Worm (Caenorhabditis elegans) whole organism, late embryonic: ENCODE measurements around the gene clec-246.

ENCODE experiments used
- C08G9.2 ChIP-seq: sonication (generic microtip); optimal IDR thresholded peaks from 2 replicates; lab custom pipeline; 2016; ENCODE audit warnings: mild to moderate bottlenecking, missing genetic modification characterization, moderate library complexity, missing compliant biosample characterization
- K09A11.1 ChIP-seq: sonication (generic microtip); optimal IDR thresholded peaks from 2 replicates; lab custom pipeline; 2017; ENCODE audit warnings: antibody characterized with exemption, mild to moderate bottlenecking, missing genetic modification characterization, missing compliant biosample characterization; ENCODE audit not compliant: insufficient read depth
- ceh-19 ChIP-seq: fragments of 200-800 bp; sonication (Bioruptor generic); optimal IDR thresholded peaks from 2 replicates; lab custom pipeline; 2018; ENCODE audit warnings: mild to moderate bottlenecking, missing genetic modification characterization, missing compliant biosample characterization
- dve-1 ChIP-seq: sonication (generic microtip); optimal IDR thresholded peaks from 2 replicates; lab custom pipeline; 2017; ENCODE audit warnings: antibody characterized with exemption, mild to moderate bottlenecking, missing genetic modification characterization, missing compliant biosample characterization
- pag-3 ChIP-seq: sonication (generic microtip); optimal IDR thresholded peaks from 2 replicates; lab custom pipeline; 2016; ENCODE audit warnings: missing compliant biosample characterization, missing genetic modification characterization, borderline replicate concordance

DNA sequence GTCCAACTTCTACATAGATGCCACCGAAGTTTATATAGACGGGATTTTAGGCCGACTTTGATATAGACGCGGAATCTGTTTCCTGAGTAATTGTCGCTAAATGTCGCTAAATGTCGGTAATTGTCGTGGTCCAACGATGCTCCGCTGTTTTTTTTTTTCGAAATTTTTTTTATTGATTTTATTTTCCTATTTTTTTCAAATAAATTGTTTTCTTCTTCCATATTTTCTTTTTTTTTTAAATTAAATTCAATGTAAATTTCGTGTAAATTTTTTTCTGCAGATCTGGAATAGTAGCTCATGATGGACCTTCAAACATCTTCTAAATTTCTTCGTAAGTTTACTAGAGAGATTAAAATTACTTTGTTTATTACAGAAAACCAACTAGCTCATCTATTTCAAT, 4.4 kb upstream of the clec-246 start, which contains the start of gene C31G12.3:
- no peak for TF ChIP-seq ceh-19 (GFP tag; lab: Kevin White, UChicago)
- TF ChIP-seq K09A11.1 (tag; lab: Kevin White, UChicago), result no peak
- TF ChIP-seq pag-3 (tag; lab: Kevin White, UChicago), result no peak
- no peak for TF ChIP-seq C08G9.2
- no peak for TF ChIP-seq dve-1 (tag; lab: Kevin White, UChicago)
